Worm (Caenorhabditis elegans): ENCODE data around the gene C10G8.4.

DNA sequence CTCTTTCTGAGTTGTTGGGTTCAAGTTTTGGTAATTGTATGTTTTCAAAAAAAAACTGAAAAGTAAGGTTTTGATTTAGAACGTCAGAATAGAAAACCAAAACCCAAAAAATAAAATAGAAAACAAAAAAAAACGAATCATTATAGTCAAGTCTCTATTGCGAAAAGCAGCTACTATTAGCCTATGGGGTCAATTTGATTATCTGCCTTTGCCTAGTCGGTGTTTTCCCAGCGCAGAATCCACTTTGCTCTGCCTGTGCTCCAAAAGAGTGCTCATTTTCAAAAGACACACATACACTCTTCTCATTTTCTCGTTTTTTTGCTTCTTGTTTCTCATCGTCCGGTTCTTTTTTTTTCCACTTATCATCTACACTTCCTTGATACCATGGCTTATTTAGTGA, 23.1 kb upstream of the C10G8.4 start:
- TF ChIP-seq nhr-12 (tag; optimal IDR thresholded peaks at IDR 0.05), result no peak
- no peak for TF ChIP-seq ztf-11 (tag; optimal IDR thresholded peaks at IDR 0.05)
- TF ChIP-seq unc-39 (tag; optimal IDR thresholded peaks at IDR 0.05), result no peak
- TF ChIP-seq ceh-39 (tag; optimal IDR thresholded peaks at IDR 0.05), result no peak
- TF ChIP-seq nhr-76 (tag; optimal IDR thresholded peaks at IDR 0.05), result no peak
